Worm (Caenorhabditis elegans): ENCODE data around the gene cyp-13A10.

ce11 chrII:9618759-9619158 lies 43.9 kb downstream of the cyp-13A10 start:
- TF ChIP-seq pqm-1 (tag; optimal IDR thresholded peaks at IDR 0.05) (no peak), fkh-10 (GFP tag; optimal IDR thresholded peaks at IDR 0.05) (no peak), lsy-12 (tag; optimal IDR thresholded peaks at IDR 0.05) (no peak), zag-1 (tag; optimal IDR thresholded peaks at IDR 0.05) (no peak), nhr-76 (tag; optimal IDR thresholded peaks at IDR 0.05) (no peak), jun-1 (tag; optimal IDR thresholded peaks at IDR 0.05) (no peak), nhr-77 (tag; optimal IDR thresholded peaks at IDR 0.05) (no peak), tbx-2 (tag; optimal IDR thresholded peaks at IDR 0.05) (no peak), ztf-11 (tag; optimal IDR thresholded peaks at IDR 0.05) (no peak), pha-4 (tag; optimal IDR thresholded peaks at IDR 0.05) (peak; percentile 52), ceh-16 (tag; optimal IDR thresholded peaks at IDR 0.05) (no peak)

Measured in whole organism, L3 larva.